Worm (Caenorhabditis elegans): Measurements from ENCODE around the gene T19D2.13.

DNA sequence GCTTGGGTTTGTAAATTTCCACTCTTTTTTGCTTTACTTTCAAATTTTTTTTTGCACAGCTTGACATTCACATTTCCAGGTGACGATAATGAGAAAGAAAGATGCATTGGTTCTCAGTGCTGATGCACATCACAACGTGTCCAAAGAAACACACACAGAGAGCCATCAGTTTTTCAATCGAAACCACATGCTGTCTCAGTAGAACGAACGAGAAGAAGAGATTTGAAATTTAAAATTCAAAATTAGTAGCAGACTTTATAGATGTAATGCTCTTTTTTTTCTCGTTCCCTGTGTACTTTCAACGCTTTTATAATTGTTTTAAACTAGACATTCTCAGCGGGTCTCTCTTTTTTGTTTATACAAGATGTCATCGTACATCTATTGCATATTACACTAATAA is 4.7 kb downstream of the T19D2.13 start:
- no peak for TF ChIP-seq nhr-11 (tag; optimal IDR thresholded peaks at IDR 0.05)
- TF ChIP-seq ama-1 (optimal IDR thresholded peaks at IDR 0.05): no peak
- no peak for TF ChIP-seq ceh-2 (tag; optimal IDR thresholded peaks at IDR 0.05)
- no peak for TF ChIP-seq T23F11.4 (GFP tag; optimal IDR thresholded peaks at IDR 0.05)
- no peak for TF ChIP-seq pag-3 (tag; optimal IDR thresholded peaks at IDR 0.05; ENCODE audit: borderline replicate concordance)
- TF ChIP-seq unc-86 (tag; optimal IDR thresholded peaks at IDR 0.05): no peak
- no peak for TF ChIP-seq lin-11 (tag; optimal IDR thresholded peaks at IDR 0.05)
- no peak for TF ChIP-seq fkh-6 (tag; optimal IDR thresholded peaks at IDR 0.05)
- TF ChIP-seq pha-4 (tag; optimal IDR thresholded peaks at IDR 0.05): no peak
- TF ChIP-seq dmd-4 (tag; optimal IDR thresholded peaks at IDR 0.05; ENCODE audit: borderline replicate concordance): no peak
